Fruit fly (Drosophila melanogaster) whole organism, pupa: ENCODE results near the gene Tomosyn.
A peak's percentile ranks its signal among the peaks of the same experiment; 100 is the strongest.

Experiments used
- CG10348 ChIP-seq: fragments of 200-800 bp; sonication (Bioruptor generic); IDR thresholded peaks from 2 replicates; pipeline ENCODE4 v1.3.6; 2022; ENCODE audit warnings: missing biosample characterization, missing genetic modification characterization
- CG12605 ChIP-seq: fragments of 200-800 bp; sonication (Bioruptor generic); IDR thresholded peaks from 2 replicates; pipeline ENCODE4 v1.3.6; 2022; ENCODE audit warnings: missing biosample characterization, missing genetic modification characterization
- CG13204 ChIP-seq: fragments of 200-800 bp; sonication (Bioruptor generic); optimal IDR thresholded peaks from 2 replicates; lab custom pipeline; 2018; ENCODE audit warnings: missing biosample characterization, mild to moderate bottlenecking, missing genetic modification characterization, moderate library complexity
- CG14655 ChIP-seq: fragments of 200-800 bp; sonication (Bioruptor generic); optimal IDR thresholded peaks from 3 replicates; lab custom pipeline; 2017; ENCODE audit warnings: mild to moderate bottlenecking, missing biosample characterization, missing genetic modification reagents, missing genetic modification characterization
- CG15710 ChIP-seq: fragments of 200-800 bp; sonication (Bioruptor generic); optimal IDR thresholded peaks from 2 replicates; lab custom pipeline; 2018; ENCODE audit warnings: missing biosample characterization, mild to moderate bottlenecking, missing genetic modification characterization, moderate library complexity
- CG17806 ChIP-seq: fragments of 200-800 bp; sonication (Bioruptor generic); optimal IDR thresholded peaks from 2 replicates; lab custom pipeline; 2018; ENCODE audit warnings: missing biosample characterization, mild to moderate bottlenecking, missing genetic modification characterization, moderate library complexity
- CG32121 ChIP-seq: fragments of 200-800 bp; sonication (Bioruptor generic); IDR thresholded peaks from 2 replicates; pipeline ENCODE4 v1.3.6; 2022; ENCODE audit warnings: missing biosample characterization, missing genetic modification characterization
- CG34367 ChIP-seq: fragments of 200-800 bp; sonication (Bioruptor generic); optimal IDR thresholded peaks from 2 replicates; lab custom pipeline; 2018; ENCODE audit warnings: missing biosample characterization, mild to moderate bottlenecking, missing genetic modification characterization
- CG4496 ChIP-seq: fragments of 200-800 bp; sonication (Bioruptor generic); IDR thresholded peaks from 3 replicates; pipeline ENCODE4 v1.3.6; 2022; ENCODE audit warnings: missing biosample characterization, missing genetic modification characterization
- CG8159 ChIP-seq: fragments of 200-800 bp; sonication (Bioruptor generic); optimal IDR thresholded peaks from 3 replicates; lab custom pipeline; 2018; ENCODE audit warnings: missing biosample characterization, mild to moderate bottlenecking, missing genetic modification characterization, moderate library complexity
- CG8301 ChIP-seq: fragments of 200-800 bp; sonication (Bioruptor generic); optimal IDR thresholded peaks from 2 replicates; lab custom pipeline; 2018; ENCODE audit warnings: missing biosample characterization, mild to moderate bottlenecking, missing genetic modification characterization
- CG9948 ChIP-seq: fragments of 200-800 bp; sonication (Bioruptor generic); optimal IDR thresholded peaks from 2 replicates; lab custom pipeline; 2018; ENCODE audit warnings: missing biosample characterization, mild to moderate bottlenecking, missing genetic modification characterization, moderate library complexity
- D1 ChIP-seq: fragments of 200-800 bp; sonication (Bioruptor generic); optimal IDR thresholded peaks from 2 replicates; lab custom pipeline; 2018; ENCODE audit warnings: missing biosample characterization, mild to moderate bottlenecking, missing genetic modification characterization, moderate library complexity
- EcR ChIP-seq: fragments of 200-800 bp; sonication (Bioruptor generic); optimal IDR thresholded peaks from 3 replicates; lab custom pipeline; 2019; ENCODE audit warnings: missing biosample characterization, missing genetic modification characterization, mild to moderate bottlenecking, moderate library complexity, missing genetic modification reagents
- Ets98B ChIP-seq: fragments of 200-800 bp; sonication (Bioruptor generic); IDR thresholded peaks from 2 replicates; pipeline ENCODE4 v1.3.6; 2022; ENCODE audit warnings: missing biosample characterization, missing genetic modification characterization
- Pif1A ChIP-seq: fragments of 200-800 bp; sonication (Bioruptor generic); optimal IDR thresholded peaks from 3 replicates; lab custom pipeline; 2016; ENCODE audit warnings: missing biosample characterization, missing genetic modification characterization
- Pif1B ChIP-seq: fragments of 200-800 bp; sonication (Bioruptor generic); optimal IDR thresholded peaks from 3 replicates; lab custom pipeline; 2016; ENCODE audit warnings: missing biosample characterization, missing genetic modification characterization
- Snoo ChIP-seq: fragments of 200-800 bp; sonication (Bioruptor generic); optimal IDR thresholded peaks from 3 replicates; lab custom pipeline; 2017; ENCODE audit warnings: missing biosample characterization, mild to moderate bottlenecking, missing genetic modification characterization, inconsistent platforms
- fd96Ca ChIP-seq: fragments of 200-800 bp; sonication (Bioruptor generic); IDR thresholded peaks from 3 replicates; pipeline ENCODE4 v1.3.6; 2022; ENCODE audit warnings: missing biosample characterization, missing genetic modification characterization
- gl ChIP-seq: fragments of 200-800 bp; sonication (Bioruptor generic); optimal IDR thresholded peaks from 2 replicates; lab custom pipeline; 2018; ENCODE audit warnings: missing biosample characterization, mild to moderate bottlenecking, missing genetic modification characterization
- rn ChIP-seq: fragments of 200-800 bp; sonication (Bioruptor generic); IDR thresholded peaks from 2 replicates; pipeline ENCODE4 v1.3.6; 2022; ENCODE audit warnings: missing biosample characterization, missing genetic modification characterization

The Tomosyn gene

dm6 chrX:12664117-12664783, 32.8 kb downstream of the Tomosyn start:
- TF ChIP-seq CG15710 (tag; lab: Kevin White, UChicago) (no peak), CG12605 (GFP tag; lab: Robert Waterston, UW) (no peak), Ets98B (GFP tag; lab: Robert Waterston, UW) (no peak), CG8159 (tag; lab: Kevin White, UChicago) (no peak)

dm6 chrX:12665112-12665795, 33.8 kb downstream of the Tomosyn start:
- TF ChIP-seq gl (peak; percentile 72), EcR (GFP tag; lab: Kevin White, UChicago) (peak; percentile 54), CG17806 (tag; lab: Kevin White, UChicago) (peak; percentile 90), CG14655 (GFP tag; lab: Kevin White, UChicago) (peak; percentile 95), CG9948 (peak; percentile 87), D1 (peak; percentile 58), fd96Ca (GFP tag; lab: Robert Waterston, UW) (peak; percentile 91), Pif1A (peak; percentile 69), CG15710 (tag; lab: Kevin White, UChicago) (peak; percentile 89), Snoo (peak; percentile 86), Pif1B (peak; percentile 73), CG32121 (GFP tag; lab: Robert Waterston, UW) (peak; percentile 92), Ets98B (GFP tag; lab: Robert Waterston, UW) (peak; percentile 94), CG12605 (GFP tag; lab: Robert Waterston, UW) (peak; percentile 92), CG4496 (GFP tag; lab: Robert Waterston, UW) (peak; percentile 96), CG34367 (tag; lab: Kevin White, UChicago) (peak; percentile 89), CG10348 (GFP tag; lab: Robert Waterston, UW) (peak; percentile 74), CG8301 (tag; lab: Kevin White, UChicago) (peak; percentile 91), CG8159 (tag; lab: Kevin White, UChicago) (peak; percentile 89), CG13204 (GFP tag; lab: Kevin White, UChicago) (peak; percentile 62), rn (peak; percentile 85)

- TF ChIP-seq gl (no peak), CG8159 (tag; lab: Kevin White, UChicago) (peak; percentile 22), fd96Ca (GFP tag; lab: Robert Waterston, UW) (0 out of 3 replicates have a peak, but pooled peaks have one; percentile 7)
Measured at dm6 chrX:12665796-12666338, 34.5 kb downstream of the Tomosyn start.

dm6 chrX:12666471-12666884, 35.1 kb downstream of the Tomosyn start:
- TF ChIP-seq EcR (GFP tag; lab: Kevin White, UChicago) (no peak), CG4496 (GFP tag; lab: Robert Waterston, UW) (peak; percentile 90), CG15710 (tag; lab: Kevin White, UChicago) (peak; percentile 86), Ets98B (GFP tag; lab: Robert Waterston, UW) (peak; percentile 79), CG34367 (tag; lab: Kevin White, UChicago) (peak; percentile 70), fd96Ca (GFP tag; lab: Robert Waterston, UW) (no peak), Snoo (peak; percentile 92), CG8301 (tag; lab: Kevin White, UChicago) (peak; percentile 47), CG17806 (tag; lab: Kevin White, UChicago) (peak; percentile 86), rn (peak; percentile 54; the same call in 1 of the 2 replicates), CG13204 (GFP tag; lab: Kevin White, UChicago) (peak; percentile 48), CG32121 (GFP tag; lab: Robert Waterston, UW) (peak; percentile 72), gl (peak; percentile 36), CG12605 (GFP tag; lab: Robert Waterston, UW) (peak; percentile 83), CG14655 (GFP tag; lab: Kevin White, UChicago) (peak; percentile 66), Pif1B (peak; percentile 73), D1 (peak; percentile 54), CG8159 (tag; lab: Kevin White, UChicago) (peak; percentile 90), Pif1A (peak; percentile 66), CG10348 (GFP tag; lab: Robert Waterston, UW) (no peak), CG9948 (peak; percentile 87)

- TF ChIP-seq CG9948: no peak
- TF ChIP-seq CG10348 (GFP tag; lab: Robert Waterston, UW): no peak
Measured at dm6 chrX:12667008-12667407, 35.6 kb downstream of the Tomosyn start.

- TF ChIP-seq EcR (GFP tag; lab: Kevin White, UChicago) (peak; percentile 67), CG4496 (GFP tag; lab: Robert Waterston, UW) (no peak), Ets98B (GFP tag; lab: Robert Waterston, UW) (no peak; the same call in 1 of the 2 replicates), rn (no peak), CG10348 (GFP tag; lab: Robert Waterston, UW) (no peak), Snoo (no peak), Pif1B (peak; percentile 17), CG14655 (GFP tag; lab: Kevin White, UChicago) (peak; percentile 4), CG17806 (tag; lab: Kevin White, UChicago) (no peak), fd96Ca (GFP tag; lab: Robert Waterston, UW) (no peak), gl (peak; percentile 40), D1 (no peak), CG34367 (tag; lab: Kevin White, UChicago) (no peak), Pif1A (no peak), CG9948 (no peak)
Measured at dm6 chrX:12667600-12668250, 36.3 kb downstream of the Tomosyn start.
